Worm (Caenorhabditis elegans) whole organism, late embryonic: Measurements from ENCODE around the gene rps-30.

Experiments used
- C38D4.7 ChIP-seq: fragments of 200-800 bp; sonication (Bioruptor generic); optimal IDR thresholded peaks from 2 replicates; lab custom pipeline; 2018; ENCODE audit warnings: mild to moderate bottlenecking, missing genetic modification characterization, moderate library complexity, missing compliant biosample characterization
- F13H6.1 ChIP-seq: sonication (generic microtip); optimal IDR thresholded peaks from 2 replicates; lab custom pipeline; 2016; ENCODE audit warnings: missing genetic modification characterization, missing compliant biosample characterization
- K09A11.1 ChIP-seq: sonication (generic microtip); optimal IDR thresholded peaks from 2 replicates; lab custom pipeline; 2017; ENCODE audit warnings: antibody characterized with exemption, mild to moderate bottlenecking, missing genetic modification characterization, missing compliant biosample characterization; ENCODE audit not compliant: insufficient read depth
- T23F11.4 ChIP-seq: fragments of 200-800 bp; sonication (Bioruptor generic); optimal IDR thresholded peaks from 2 replicates; lab custom pipeline; 2018; ENCODE audit warnings: mild to moderate bottlenecking, missing genetic modification characterization, missing compliant biosample characterization
- Y22D7AL.16 ChIP-seq: sonication (generic microtip); optimal IDR thresholded peaks from 2 replicates; lab custom pipeline; 2016; ENCODE audit warnings: missing genetic modification characterization, missing compliant biosample characterization
- ahr-1 ChIP-seq: sonication (generic microtip); optimal IDR thresholded peaks from 2 replicates; lab custom pipeline; 2016; ENCODE audit warnings: missing genetic modification characterization, missing compliant biosample characterization
- ama-1 ChIP-seq: fragments of 150-350 bp; optimal IDR thresholded peaks from 2 replicates; lab custom pipeline; 2014
- ceh-14 ChIP-seq: sonication (generic microtip); optimal IDR thresholded peaks from 2 replicates; lab custom pipeline; 2016; ENCODE audit warnings: missing genotype, missing genetic modification characterization, missing compliant biosample characterization
- ceh-18 ChIP-seq: sonication (generic microtip); optimal IDR thresholded peaks from 2 replicates; lab custom pipeline; 2016; ENCODE audit warnings: missing genetic modification characterization, missing compliant biosample characterization
- ceh-19 ChIP-seq: fragments of 200-800 bp; sonication (Bioruptor generic); optimal IDR thresholded peaks from 2 replicates; lab custom pipeline; 2018; ENCODE audit warnings: mild to moderate bottlenecking, missing genetic modification characterization, missing compliant biosample characterization
- ceh-22 ChIP-seq: sonication (generic microtip); optimal IDR thresholded peaks from 2 replicates; lab custom pipeline; 2017; ENCODE audit warnings: missing biosample characterization, missing genetic modification characterization
- ceh-30 ChIP-seq: fragments of 150-350 bp; optimal IDR thresholded peaks from 2 replicates; lab custom pipeline; 2014; ENCODE audit warnings: missing biosample characterization, missing genetic modification characterization
- ceh-31 ChIP-seq: sonication (generic microtip); optimal IDR thresholded peaks from 2 replicates; lab custom pipeline; 2016; ENCODE audit warnings: missing genetic modification characterization, missing compliant biosample characterization
- ceh-34 ChIP-seq: sonication (generic microtip); optimal IDR thresholded peaks from 2 replicates; lab custom pipeline; 2016; ENCODE audit warnings: mild to moderate bottlenecking, missing genetic modification characterization, missing compliant biosample characterization
- ceh-45 ChIP-seq: fragments of 200-800 bp; sonication (Bioruptor generic); IDR thresholded peaks from 2 replicates; pipeline ENCODE4 v1.3.6; 2022; ENCODE audit warnings: missing genetic modification reagents, missing genetic modification characterization, missing compliant biosample characterization
- ceh-6 ChIP-seq: fragments of 200-800 bp; sonication (Bioruptor generic); optimal IDR thresholded peaks from 2 replicates; lab custom pipeline; 2018; ENCODE audit warnings: mild to moderate bottlenecking, missing genetic modification characterization, missing compliant biosample characterization
- che-1 ChIP-seq: sonication (generic microtip); optimal IDR thresholded peaks from 2 replicates; lab custom pipeline; 2016; ENCODE audit warnings: mild to moderate bottlenecking, missing genetic modification characterization, missing compliant biosample characterization
- dve-1 ChIP-seq: sonication (generic microtip); optimal IDR thresholded peaks from 2 replicates; lab custom pipeline; 2017; ENCODE audit warnings: antibody characterized with exemption, mild to moderate bottlenecking, missing genetic modification characterization, missing compliant biosample characterization
- elt-4 ChIP-seq: sonication (generic microtip); optimal IDR thresholded peaks from 2 replicates; lab custom pipeline; 2016; ENCODE audit warnings: missing genetic modification characterization, missing compliant biosample characterization
- fkh-10 ChIP-seq: fragments of 150-350 bp; optimal IDR thresholded peaks from 2 replicates; lab custom pipeline; 2014; ENCODE audit warnings: missing biosample characterization, missing genetic modification reagents, missing genetic modification characterization
- fkh-6 ChIP-seq: sonication (generic microtip); optimal IDR thresholded peaks from 2 replicates; lab custom pipeline; 2016; ENCODE audit warnings: missing genetic modification characterization, missing compliant biosample characterization
- gmeb-2 ChIP-seq: sonication (generic microtip); optimal IDR thresholded peaks from 2 replicates; lab custom pipeline; 2016; ENCODE audit warnings: missing genetic modification characterization, inconsistent platforms, missing compliant biosample characterization
- hlh-13 ChIP-seq: fragments of 200-800 bp; sonication (Bioruptor generic); optimal IDR thresholded peaks from 2 replicates; lab custom pipeline; 2018; ENCODE audit warnings: mild to moderate bottlenecking, missing genetic modification characterization, missing compliant biosample characterization
- hlh-15 ChIP-seq: sonication (generic microtip); optimal IDR thresholded peaks from 2 replicates; lab custom pipeline; 2016; ENCODE audit warnings: missing genetic modification characterization, missing compliant biosample characterization
- hlh-30 ChIP-seq: sonication (generic microtip); optimal IDR thresholded peaks from 2 replicates; lab custom pipeline; 2017; ENCODE audit warnings: antibody characterized with exemption, missing genetic modification characterization, missing compliant biosample characterization; ENCODE audit not compliant: insufficient read depth
- hlh-8 ChIP-seq: sonication (generic microtip); optimal IDR thresholded peaks from 2 replicates; lab custom pipeline; 2016; ENCODE audit warnings: missing genotype, missing genetic modification characterization, missing compliant biosample characterization
- lim-6 ChIP-seq: sonication (generic microtip); optimal IDR thresholded peaks from 2 replicates; lab custom pipeline; 2016; ENCODE audit warnings: missing genetic modification characterization, missing compliant biosample characterization
- mec-3 ChIP-seq: sonication (generic microtip); optimal IDR thresholded peaks from 2 replicates; lab custom pipeline; 2016; ENCODE audit warnings: borderline replicate concordance, missing genetic modification characterization, missing compliant biosample characterization
- nhr-11 ChIP-seq: fragments of 150-350 bp; optimal IDR thresholded peaks from 2 replicates; lab custom pipeline; 2014; ENCODE audit warnings: missing biosample characterization, missing genetic modification characterization
- odd-2 ChIP-seq: sonication (generic microtip); optimal IDR thresholded peaks from 2 replicates; lab custom pipeline; 2017; ENCODE audit warnings: antibody characterized with exemption, mild to moderate bottlenecking, missing genetic modification characterization, missing compliant biosample characterization
- pat-9 ChIP-seq: fragments of 200-800 bp; sonication (Bioruptor generic); optimal IDR thresholded peaks from 2 replicates; lab custom pipeline; 2018; ENCODE audit warnings: mild to moderate bottlenecking, missing genetic modification characterization, moderate library complexity, missing compliant biosample characterization
- pax-1 ChIP-seq: fragments of 150-350 bp; optimal IDR thresholded peaks from 2 replicates; lab custom pipeline; 2014; ENCODE audit warnings: missing biosample characterization, missing genetic modification characterization
- pha-2 ChIP-seq: sonication (generic microtip); optimal IDR thresholded peaks from 2 replicates; lab custom pipeline; 2017; ENCODE audit warnings: mild to moderate bottlenecking, missing genetic modification characterization, missing compliant biosample characterization
- pqm-1 ChIP-seq: sonication (generic microtip); optimal IDR thresholded peaks from 2 replicates; lab custom pipeline; 2016; ENCODE audit warnings: missing genetic modification characterization, missing compliant biosample characterization
- pros-1 ChIP-seq: fragments of 150-350 bp; optimal IDR thresholded peaks from 2 replicates; lab custom pipeline; 2014; ENCODE audit warnings: missing biosample characterization, missing genetic modification reagents, missing genetic modification characterization
- rnt-1 ChIP-seq: sonication (generic microtip); optimal IDR thresholded peaks from 2 replicates; lab custom pipeline; 2016; ENCODE audit warnings: missing genetic modification characterization, missing compliant biosample characterization
- sox-2 ChIP-seq: fragments of 200-800 bp; sonication (Bioruptor generic); IDR thresholded peaks from 2 replicates; pipeline ENCODE4 v1.3.6; 2022; ENCODE audit warnings: missing genetic modification reagents, missing genetic modification characterization, missing compliant biosample characterization
- sox-4 ChIP-seq: sonication (generic microtip); optimal IDR thresholded peaks from 2 replicates; lab custom pipeline; 2017; ENCODE audit warnings: mild to moderate bottlenecking, missing genetic modification characterization, inconsistent platforms, missing compliant biosample characterization
- syd-9 ChIP-seq: sonication (generic microtip); optimal IDR thresholded peaks from 2 replicates; lab custom pipeline; 2016; ENCODE audit warnings: mild to moderate bottlenecking, missing genetic modification characterization, moderate library complexity, missing compliant biosample characterization
- tbx-2 ChIP-seq: sonication (generic microtip); optimal IDR thresholded peaks from 2 replicates; lab custom pipeline; 2016; ENCODE audit warnings: missing genetic modification characterization, missing compliant biosample characterization
- unc-3 ChIP-seq, 2 experiments: fragments of 200-800 bp in 1 of 2; sonication (Bioruptor generic) in 1 of 2; sonication (generic microtip) in 1 of 2; conservative IDR thresholded peaks in 1 of 2; optimal IDR thresholded peaks in 1 of 2; 2 replicates each; pipeline versions ENCODE4 v1.3.6 to Lab custom; 2016 to 2022; ENCODE audit warnings: missing compliant biosample characterization in 2 of 2, missing genetic modification characterization in 2 of 2, missing genetic modification reagents in 1 of 2
- unc-42 ChIP-seq: sonication (generic microtip); optimal IDR thresholded peaks from 2 replicates; lab custom pipeline; 2016; ENCODE audit warnings: missing genotype, missing genetic modification characterization, missing compliant biosample characterization
- unc-86 ChIP-seq: sonication (generic microtip); optimal IDR thresholded peaks from 2 replicates; lab custom pipeline; 2016; ENCODE audit warnings: missing genetic modification characterization, missing compliant biosample characterization

The rps-30 gene

DNA sequence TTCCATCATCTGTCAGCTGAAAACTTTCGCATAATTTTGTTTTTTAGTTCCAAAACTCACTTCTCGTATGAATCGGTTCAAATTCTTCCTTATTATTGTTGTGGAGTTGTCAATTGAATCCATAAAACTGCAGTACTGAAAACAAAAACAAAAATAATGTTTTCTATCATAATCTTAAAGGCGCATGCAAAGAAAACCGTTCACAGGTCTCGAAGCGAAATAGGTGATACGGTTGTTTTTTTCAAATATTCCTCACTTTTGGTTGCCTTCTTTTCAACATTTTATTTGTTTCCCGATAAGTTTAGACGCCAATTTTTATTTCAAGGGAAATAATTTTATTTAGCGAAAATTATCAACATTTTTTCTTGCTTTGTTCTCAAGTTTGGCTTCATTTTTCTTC is 27.2 kb downstream of the rps-30 start:
- no peak for TF ChIP-seq F13H6.1 (tag; lab: Kevin White, UChicago)

DNA sequence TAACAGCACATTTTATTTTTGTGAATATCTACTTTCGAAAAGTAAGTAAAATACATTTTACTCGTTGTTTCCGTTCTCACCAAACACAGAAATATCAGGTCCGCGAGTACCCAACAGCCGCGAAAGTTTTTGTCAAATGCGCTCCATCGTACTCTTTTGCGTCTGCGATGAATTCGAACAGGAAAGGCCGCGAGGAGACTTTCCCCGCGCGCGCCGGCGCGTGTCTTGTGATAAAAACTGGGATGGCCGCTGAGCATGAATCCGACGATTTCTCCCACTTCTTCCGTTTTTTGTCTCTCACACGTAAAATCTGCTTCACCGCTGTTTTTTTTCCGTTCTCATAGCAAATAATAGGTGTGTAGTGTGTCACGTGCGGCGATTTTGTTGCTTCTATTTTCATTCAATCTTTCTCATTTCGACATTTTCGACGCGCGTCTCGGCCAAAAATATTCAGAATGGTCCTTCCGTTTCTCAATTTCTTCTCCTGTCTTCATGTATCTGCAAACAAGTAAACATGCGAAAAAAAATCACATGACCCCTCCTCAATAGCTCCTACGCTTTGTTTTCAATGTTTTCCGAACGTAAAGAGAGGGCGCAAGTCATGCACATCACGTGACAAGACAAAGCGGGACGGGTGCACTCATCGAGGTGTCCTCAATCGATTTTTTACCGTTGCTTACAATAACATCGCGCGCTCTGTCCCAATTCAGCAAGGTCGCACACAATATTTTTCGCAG is 27.9 kb downstream of the rps-30 start, which contains the start of gene uvs-1:
Gene uvs-1, minus strand, starts transcription at position 145 of the 737 bp plus-strand sequence.
- TF ChIP-seq ceh-30 (tag; lab: Kevin White, UChicago) (no peak), pqm-1 (tag; lab: Kevin White, UChicago) (no peak), gmeb-2 (tag; lab: Kevin White, UChicago) (no peak), pax-1 (tag; lab: Kevin White, UChicago) (no peak), pha-2 (tag; lab: Kevin White, UChicago) (peak; percentile 13), unc-3 (GFP tag; conservative IDR thresholded peaks at IDR 0.05; lab: Robert Waterston, UW) (no peak), unc-3 (tag; optimal IDR thresholded peaks at IDR 0.05; lab: Kevin White, UChicago) (no peak), pat-9 (tag; lab: Kevin White, UChicago) (no peak), hlh-8 (tag; lab: Kevin White, UChicago) (no peak), tbx-2 (tag; lab: Kevin White, UChicago) (peak; percentile 60), Y22D7AL.16 (tag; lab: Kevin White, UChicago) (no peak), elt-4 (tag; lab: Kevin White, UChicago) (no peak), nhr-11 (no peak), dve-1 (tag; lab: Kevin White, UChicago) (no peak), ceh-22 (tag; lab: Kevin White, UChicago) (no peak), ceh-14 (no peak), lim-6 (no peak), ceh-31 (tag; lab: Kevin White, UChicago) (peak; percentile 41), unc-42 (tag; lab: Kevin White, UChicago) (no peak), T23F11.4 (GFP tag; lab: Kevin White, UChicago) (no peak), ahr-1 (tag; lab: Kevin White, UChicago) (no peak), fkh-6 (tag; lab: Kevin White, UChicago) (no peak), C38D4.7 (no peak), ama-1 (lab: Kevin White, UChicago) (no peak), mec-3 (tag; lab: Kevin White, UChicago) (no peak), hlh-15 (no peak), syd-9 (tag; lab: Kevin White, UChicago) (no peak), K09A11.1 (tag; lab: Kevin White, UChicago) (no peak), ceh-18 (tag; lab: Kevin White, UChicago) (no peak), ceh-45 (no peak), fkh-10 (GFP tag; lab: Kevin White, UChicago) (no peak), ceh-34 (tag; lab: Kevin White, UChicago) (peak; percentile 1), hlh-30 (tag; lab: Kevin White, UChicago) (peak; percentile 94)

DNA sequence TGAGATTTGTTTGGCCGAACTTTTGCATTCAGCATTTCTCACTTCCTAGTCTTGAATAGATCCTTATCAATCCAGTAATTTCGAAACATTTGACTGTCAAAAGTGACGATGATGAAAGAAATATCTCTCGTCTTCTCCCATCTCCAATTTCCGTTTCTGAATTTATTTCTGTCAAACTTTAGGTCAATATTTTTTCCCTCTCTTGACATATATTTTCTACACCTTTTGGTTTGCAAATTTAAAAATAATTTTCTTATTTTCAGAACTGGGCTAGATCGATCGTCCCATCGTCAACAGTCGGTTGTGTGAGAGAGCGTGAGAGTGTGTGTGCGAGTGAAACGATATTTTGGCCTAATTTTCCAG is 28.4 kb downstream of the rps-30 start, which contains the start of gene xpo-1:
Gene xpo-1, plus strand, starts transcription at position 264 of the 363 bp plus-strand sequence.
- no peak for TF ChIP-seq hlh-8 (tag; lab: Kevin White, UChicago)
- no peak for TF ChIP-seq pha-2 (tag; lab: Kevin White, UChicago)
- no peak for TF ChIP-seq K09A11.1 (tag; lab: Kevin White, UChicago)
- no peak for TF ChIP-seq ceh-6
- no peak for TF ChIP-seq tbx-2 (tag; lab: Kevin White, UChicago)
- TF ChIP-seq syd-9 (tag; lab: Kevin White, UChicago): no peak
- TF ChIP-seq ceh-14: no peak
- no peak for TF ChIP-seq Y22D7AL.16 (tag; lab: Kevin White, UChicago)
- TF ChIP-seq ceh-18 (tag; lab: Kevin White, UChicago): no peak
- TF ChIP-seq unc-42 (tag; lab: Kevin White, UChicago): no peak
- TF ChIP-seq, all 69 proteins: peak for 0

DNA sequence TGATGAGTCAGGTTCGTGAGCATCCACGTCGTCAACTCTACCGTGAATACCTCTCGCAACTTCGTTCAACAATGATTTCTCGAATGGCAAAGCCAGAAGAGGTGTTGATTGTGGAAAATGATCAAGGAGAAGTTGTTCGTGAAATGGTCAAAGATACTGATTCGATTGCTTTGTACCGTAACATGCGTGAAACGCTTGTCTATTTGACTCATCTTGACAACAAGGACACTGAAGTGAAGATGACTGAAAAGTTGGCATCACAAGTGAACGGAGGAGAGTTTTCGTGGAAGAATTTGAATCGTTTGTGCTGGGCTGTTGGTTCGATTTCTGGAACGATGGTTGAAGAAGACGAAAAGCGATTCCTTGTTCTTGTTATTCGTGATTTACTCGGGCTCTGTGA is 30.3 kb downstream of the rps-30 start:
- TF ChIP-seq rnt-1 (tag; lab: Kevin White, UChicago): no peak
- no peak for TF ChIP-seq hlh-13
- no peak for TF ChIP-seq che-1
- no peak for TF ChIP-seq unc-86 (tag; lab: Kevin White, UChicago)
- TF ChIP-seq unc-3 (GFP tag; conservative IDR thresholded peaks at IDR 0.05; lab: Robert Waterston, UW): no peak
- no peak for TF ChIP-seq unc-3 (tag; optimal IDR thresholded peaks at IDR 0.05; lab: Kevin White, UChicago)
- no peak for TF ChIP-seq T23F11.4 (GFP tag; lab: Kevin White, UChicago)
- no peak for TF ChIP-seq ceh-19 (GFP tag; lab: Kevin White, UChicago)
- TF ChIP-seq pax-1 (tag; lab: Kevin White, UChicago): no peak
- TF ChIP-seq ceh-6: no peak
- no peak for TF ChIP-seq fkh-6 (tag; lab: Kevin White, UChicago)
- TF ChIP-seq sox-2 (GFP tag; lab: Robert Waterston, UW): no peak
- no peak for TF ChIP-seq pqm-1 (tag; lab: Kevin White, UChicago)
- TF ChIP-seq ceh-30 (tag; lab: Kevin White, UChicago): no peak
- TF ChIP-seq mec-3 (tag; lab: Kevin White, UChicago): no peak
- TF ChIP-seq sox-4 (tag; lab: Kevin White, UChicago): no peak
- no peak for TF ChIP-seq odd-2 (tag; lab: Kevin White, UChicago)
- TF ChIP-seq ceh-45: no peak
- no peak for TF ChIP-seq pros-1 (tag; lab: Kevin White, UChicago)
